Worm (Caenorhabditis elegans) whole organism, L4 larva: ENCODE data around the gene bed-3.
"Not testable (repeated sequence)": the region's sequence is repeated elsewhere in the genome, so short reads cannot be mapped to it uniquely, and the experiment has no call there.

Source experiments
- F26F4.8 ChIP-seq: fragments of 200-800 bp; sonication (Bioruptor generic); conservative IDR thresholded peaks from 2 replicates; pipeline ENCODE4 v1.3.6; 2022; ENCODE audit warnings: missing genetic modification characterization, missing compliant biosample characterization
- F37D6.2 ChIP-seq: sonication (generic microtip); optimal IDR thresholded peaks from 2 replicates; lab custom pipeline; 2016; ENCODE audit warnings: mild to moderate bottlenecking, missing genetic modification characterization, missing compliant biosample characterization
- R02D3.7 ChIP-seq: fragments of 150-350 bp; sonication (generic microtip); optimal IDR thresholded peaks from 3 replicates; lab custom pipeline; 2014; ENCODE audit warnings: missing biosample characterization, missing genetic modification characterization
- T26A8.4 ChIP-seq: fragments of 200-800 bp; sonication (Bioruptor generic); IDR thresholded peaks from 2 replicates; pipeline ENCODE4 v1.3.6; 2022; ENCODE audit warnings: missing genetic modification characterization, missing compliant biosample characterization
- Y75B8A.6 ChIP-seq: fragments of 200-800 bp; sonication (Bioruptor generic); IDR thresholded peaks from 2 replicates; pipeline ENCODE4 v1.3.6; 2022; ENCODE audit warnings: missing genetic modification reagents, missing genetic modification characterization, missing compliant biosample characterization
- aha-1 ChIP-seq: fragments of 150-350 bp; peaks from one replicate; lab custom pipeline; 2014; ENCODE audit warnings: missing biosample characterization, missing genetic modification characterization
- ceh-32 ChIP-seq: sonication (generic microtip); optimal IDR thresholded peaks from 2 replicates; lab custom pipeline; 2016; ENCODE audit warnings: mild to moderate bottlenecking, missing genetic modification characterization, missing compliant biosample characterization; ENCODE audit not compliant: poor library complexity
- ceh-82 ChIP-seq: sonication (generic microtip); optimal IDR thresholded peaks from 2 replicates; lab custom pipeline; 2017; ENCODE audit warnings: missing biosample characterization, missing genetic modification characterization
- ces-1 ChIP-seq: fragments of 150-350 bp; sonication (generic microtip); optimal IDR thresholded peaks from 4 replicates; lab custom pipeline; 2014; ENCODE audit warnings: missing biosample characterization, missing genetic modification reagents, missing genetic modification characterization
- daf-16 ChIP-seq, 3 experiments: sonication (generic microtip); optimal IDR thresholded peaks; 2 replicates each; lab custom pipeline; 2016 to 2017; ENCODE audit warnings: missing genetic modification characterization in 3 of 3, missing genetic modification reagents in 3 of 3, mild to moderate bottlenecking in 2 of 3, missing compliant biosample characterization in 2 of 3, missing biosample characterization in 1 of 3, moderate library complexity in 1 of 3
- dmd-6 ChIP-seq: fragments of 200-800 bp; sonication (Bioruptor generic); IDR thresholded peaks from 2 replicates; pipeline ENCODE4 v1.3.6; 2022; ENCODE audit warnings: missing genetic modification reagents, missing genetic modification characterization, missing compliant biosample characterization
- dve-1 ChIP-seq: sonication (generic microtip); optimal IDR thresholded peaks from 2 replicates; lab custom pipeline; 2017; ENCODE audit warnings: antibody characterized with exemption, mild to moderate bottlenecking, missing genetic modification characterization, missing compliant biosample characterization; ENCODE audit not compliant: insufficient read depth
- egl-27 ChIP-seq: sonication (generic microtip); optimal IDR thresholded peaks from 3 replicates; lab custom pipeline; 2017; ENCODE audit warnings: missing biosample characterization, missing genetic modification reagents, missing genetic modification characterization
- fkh-10 ChIP-seq: fragments of 150-350 bp; optimal IDR thresholded peaks from 2 replicates; lab custom pipeline; 2014; ENCODE audit warnings: missing biosample characterization, missing genetic modification reagents, missing genetic modification characterization
- hlh-11 ChIP-seq: fragments of 200-800 bp; sonication (Bioruptor generic); optimal IDR thresholded peaks from 2 replicates; lab custom pipeline; 2018; ENCODE audit warnings: mild to moderate bottlenecking, missing genetic modification characterization, missing compliant biosample characterization
- jun-1 ChIP-seq: fragments of 150-350 bp; optimal IDR thresholded peaks from 2 replicates; lab custom pipeline; 2014; ENCODE audit warnings: missing biosample characterization, missing genetic modification reagents, missing genetic modification characterization
- lim-7 ChIP-seq: fragments of 200-800 bp; sonication (Bioruptor generic); IDR thresholded peaks from 2 replicates; pipeline ENCODE4 v1.3.6; 2022; ENCODE audit warnings: missing genetic modification characterization, missing compliant biosample characterization
- lin-39 ChIP-seq: fragments of 150-350 bp; optimal IDR thresholded peaks from 2 replicates; lab custom pipeline; 2014; ENCODE audit warnings: missing biosample characterization, missing genetic modification reagents, missing genetic modification characterization
- lir-3 ChIP-seq: sonication (generic microtip); optimal IDR thresholded peaks from 2 replicates; lab custom pipeline; 2016; ENCODE audit warnings: mild to moderate bottlenecking, missing genetic modification characterization, missing compliant biosample characterization
- madf-9 ChIP-seq: fragments of 200-800 bp; sonication (Bioruptor generic); conservative IDR thresholded peaks from 2 replicates; pipeline ENCODE4 v1.3.6; 2022; ENCODE audit warnings: missing genetic modification reagents, missing genetic modification characterization, missing compliant biosample characterization
- mdl-1 ChIP-seq, 2 experiments: fragments of 150-350 bp in 1 of 2; sonication (generic microtip) in 1 of 2; optimal IDR thresholded peaks; 2 replicates each; lab custom pipeline; 2014 to 2017; ENCODE audit warnings: missing biosample characterization in 2 of 2, missing genetic modification characterization in 2 of 2
- mes-2 ChIP-seq: sonication (generic microtip); optimal IDR thresholded peaks from 2 replicates; lab custom pipeline; 2016; ENCODE audit warnings: missing genotype, mild to moderate bottlenecking, missing genetic modification characterization, missing compliant biosample characterization; ENCODE audit not compliant: poor library complexity, severe bottlenecking
- mxl-2 ChIP-seq: fragments of 200-800 bp; sonication (Bioruptor generic); conservative IDR thresholded peaks from 2 replicates; pipeline ENCODE4 v1.3.6; 2022; ENCODE audit warnings: missing genetic modification reagents, missing genetic modification characterization, missing compliant biosample characterization
- mxl-3 ChIP-seq: fragments of 200-800 bp; sonication (Bioruptor generic); optimal IDR thresholded peaks from 2 replicates; lab custom pipeline; 2018; ENCODE audit warnings: mild to moderate bottlenecking, missing genetic modification characterization, missing compliant biosample characterization
- nhr-10 ChIP-seq: fragments of 150-350 bp; optimal IDR thresholded peaks from 2 replicates; lab custom pipeline; 2014; ENCODE audit warnings: missing biosample characterization, missing genetic modification characterization
- nhr-102 ChIP-seq: sonication (generic microtip); optimal IDR thresholded peaks from 2 replicates; lab custom pipeline; 2016; ENCODE audit warnings: mild to moderate bottlenecking, missing genetic modification characterization, moderate library complexity, missing compliant biosample characterization
- nhr-111 ChIP-seq: fragments of 200-800 bp; sonication (Bioruptor generic); optimal IDR thresholded peaks from 2 replicates; lab custom pipeline; 2018; ENCODE audit warnings: mild to moderate bottlenecking, missing genetic modification characterization, missing compliant biosample characterization
- nhr-28 ChIP-seq: fragments of 150-350 bp; optimal IDR thresholded peaks from 2 replicates; lab custom pipeline; 2014; ENCODE audit warnings: missing biosample characterization, missing genetic modification characterization
- nhr-41 ChIP-seq: fragments of 200-800 bp; sonication (Bioruptor generic); IDR thresholded peaks from 2 replicates; pipeline ENCODE4 v1.3.6; 2022; ENCODE audit warnings: missing genetic modification reagents, missing genetic modification characterization, missing compliant biosample characterization
- nhr-42 ChIP-seq: fragments of 200-800 bp; sonication (Bioruptor generic); IDR thresholded peaks from 2 replicates; pipeline ENCODE4 v1.3.6; 2022; ENCODE audit warnings: missing genetic modification characterization, missing compliant biosample characterization
- nhr-48 ChIP-seq: sonication (generic microtip); optimal IDR thresholded peaks from 2 replicates; lab custom pipeline; 2016; ENCODE audit warnings: mild to moderate bottlenecking, missing genetic modification characterization, missing compliant biosample characterization
- php-3 ChIP-seq: fragments of 200-800 bp; sonication (Bioruptor generic); IDR thresholded peaks from 2 replicates; pipeline ENCODE4 v1.3.6; 2022; ENCODE audit warnings: missing genetic modification reagents, missing genetic modification characterization, missing compliant biosample characterization
- spr-3 ChIP-seq: fragments of 200-800 bp; sonication (Bioruptor generic); optimal IDR thresholded peaks from 2 replicates; lab custom pipeline; 2018; ENCODE audit warnings: mild to moderate bottlenecking, missing genetic modification characterization, missing compliant biosample characterization
- tag-97 ChIP-seq: fragments of 200-800 bp; sonication (Bioruptor generic); IDR thresholded peaks from 2 replicates; pipeline ENCODE4 v1.3.6; 2022; ENCODE audit warnings: missing genetic modification characterization, missing compliant biosample characterization
- tra-1 ChIP-seq: fragments of 200-800 bp; sonication (Bioruptor generic); IDR thresholded peaks from 2 replicates; pipeline ENCODE4 v1.3.6; 2022; ENCODE audit warnings: missing genetic modification reagents, missing genetic modification characterization, missing compliant biosample characterization
- zip-11 ChIP-seq: fragments of 200-800 bp; sonication (Bioruptor generic); IDR thresholded peaks from 2 replicates; pipeline ENCODE4 v1.3.6; 2022; ENCODE audit warnings: missing genetic modification characterization, missing compliant biosample characterization
- ztf-11 ChIP-seq: fragments of 150-350 bp; optimal IDR thresholded peaks from 2 replicates; lab custom pipeline; 2014; ENCODE audit warnings: missing biosample characterization, missing genetic modification characterization

bed-3 gene

DNA sequence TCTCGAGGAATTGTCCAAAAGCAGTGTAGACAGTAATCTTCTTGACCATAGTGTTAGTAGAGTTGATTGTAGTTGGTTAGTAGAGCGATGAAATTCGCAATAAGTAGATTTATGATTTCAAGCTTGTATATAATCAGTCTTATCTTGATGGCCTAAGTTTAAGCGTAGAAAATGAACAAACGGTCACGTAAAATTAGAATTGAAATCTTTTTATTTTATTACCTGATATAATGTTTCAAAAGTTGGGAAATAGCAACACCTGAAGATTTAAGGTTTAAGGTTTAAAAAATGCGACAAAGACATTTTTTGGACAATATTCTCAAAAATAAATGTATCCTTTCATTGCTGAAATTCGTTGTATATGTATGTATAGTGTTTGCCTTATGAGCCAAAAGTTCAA, 22.7 kb upstream of the bed-3 start, which contains the start of gene sss-1:
Gene sss-1 (minus strand): TSS at position 101 of the 400 bp plus-strand sequence.
- not testable (repeated sequence) for TF ChIP-seq nhr-102 (tag; lab: Kevin White, UChicago); F26F4.8 (GFP tag; lab: Robert Waterston, UW); egl-27 (tag; lab: Kevin White, UChicago)

DNA sequence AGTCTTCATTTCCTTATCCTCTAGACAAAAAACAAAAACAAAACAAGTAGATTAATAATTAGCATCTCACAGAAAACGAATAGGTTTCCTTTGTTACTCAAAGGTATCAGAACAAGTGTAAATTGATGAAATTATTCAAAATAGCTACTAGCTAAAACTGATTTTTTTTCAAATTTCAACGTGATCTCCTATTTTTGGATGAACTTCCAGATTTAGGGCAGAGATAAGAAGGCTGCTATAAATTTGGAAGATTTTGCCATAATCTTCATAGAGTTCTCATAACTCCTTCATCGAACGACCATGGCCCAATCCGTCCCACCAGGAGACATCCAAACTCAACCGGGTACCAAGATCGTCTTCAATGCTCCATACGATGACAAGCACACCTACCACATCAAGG, 22.0 kb upstream of the bed-3 start, which contains the start of gene msp-77:
Gene msp-77 (plus strand): TSS at position 301 of the 400 bp plus-strand sequence.
- 0 out of 2 replicates have a peak, but pooled peaks have one; percentile 57 for TF ChIP-seq F26F4.8 (GFP tag; lab: Robert Waterston, UW)

DNA sequence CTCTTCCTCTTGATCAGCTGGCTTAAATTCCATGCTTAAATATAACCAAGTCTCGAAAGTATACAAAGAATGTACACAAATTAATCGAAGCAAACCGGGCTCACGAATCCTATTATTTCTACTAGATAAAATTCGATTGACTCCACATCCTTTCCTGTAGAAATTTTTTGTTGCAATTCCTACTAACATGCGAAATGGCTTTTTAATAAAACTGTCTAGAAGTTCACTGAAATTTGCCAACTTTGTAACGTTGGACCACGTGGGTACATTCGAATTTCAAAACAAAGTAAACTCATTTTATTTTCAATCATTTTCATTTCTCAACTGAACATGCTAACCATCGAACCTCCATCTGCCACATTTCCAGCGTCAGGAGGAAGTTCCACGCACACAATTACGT, 21.2 kb upstream of the bed-3 start, which contains the start of gene ssp-32:
Gene ssp-32 (plus strand): TSS at position 301 of the 400 bp plus-strand sequence.
- TF ChIP-seq hlh-11 (tag; lab: Kevin White, UChicago), result no peak
- no peak for TF ChIP-seq zip-11 (GFP tag; lab: Robert Waterston, UW)
- no peak for TF ChIP-seq nhr-10 (tag; lab: Kevin White, UChicago)
- TF ChIP-seq F37D6.2 (tag; lab: Kevin White, UChicago), result no peak
- TF ChIP-seq daf-16 (GFP tag; optimal IDR thresholded peaks at IDR 0.05; lab: Kevin White, UChicago), result no peak
- TF ChIP-seq daf-16 (tag; optimal IDR thresholded peaks at IDR 0.05; lab: Kevin White, UChicago), result no peak
- TF ChIP-seq mxl-2 (GFP tag; lab: Robert Waterston, UW), result no peak

DNA sequence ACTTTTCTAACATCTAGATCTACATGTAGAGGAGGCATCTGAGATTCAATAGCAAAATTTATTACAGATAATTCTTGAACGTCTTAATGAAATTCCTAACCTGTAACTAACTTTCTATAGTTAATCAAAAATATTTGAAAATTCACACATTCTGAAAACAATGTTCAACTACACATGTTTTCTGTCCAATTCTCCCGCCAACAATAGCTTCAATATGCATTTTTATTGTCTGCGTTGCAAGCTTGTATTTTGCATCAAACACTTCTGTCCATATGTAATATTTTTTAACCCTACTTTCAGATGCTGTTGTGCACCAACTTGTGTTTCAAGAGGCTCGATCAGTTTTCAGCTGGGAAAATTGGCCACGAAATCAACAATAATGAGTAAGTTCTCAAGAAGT, 17.6 kb upstream of the bed-3 start, which contains the start of gene tbc-3:
Gene tbc-3 (plus strand): TSS at position 301 of the 400 bp plus-strand sequence.
- TF ChIP-seq aha-1 (tag; lab: Kevin White, UChicago), result peak; percentile 58
- TF ChIP-seq R02D3.7 (tag; lab: Kevin White, UChicago), result no peak
- 0 out of 2 replicates have a peak, but pooled peaks have one; percentile 4 for TF ChIP-seq dmd-6
- no peak for TF ChIP-seq nhr-42 (GFP tag; lab: Robert Waterston, UW)
- TF ChIP-seq nhr-41 (GFP tag; lab: Robert Waterston, UW), result no peak
- no peak for TF ChIP-seq php-3 (GFP tag; lab: Robert Waterston, UW)
- TF ChIP-seq spr-3 (GFP tag; lab: Kevin White, UChicago), result no peak

DNA sequence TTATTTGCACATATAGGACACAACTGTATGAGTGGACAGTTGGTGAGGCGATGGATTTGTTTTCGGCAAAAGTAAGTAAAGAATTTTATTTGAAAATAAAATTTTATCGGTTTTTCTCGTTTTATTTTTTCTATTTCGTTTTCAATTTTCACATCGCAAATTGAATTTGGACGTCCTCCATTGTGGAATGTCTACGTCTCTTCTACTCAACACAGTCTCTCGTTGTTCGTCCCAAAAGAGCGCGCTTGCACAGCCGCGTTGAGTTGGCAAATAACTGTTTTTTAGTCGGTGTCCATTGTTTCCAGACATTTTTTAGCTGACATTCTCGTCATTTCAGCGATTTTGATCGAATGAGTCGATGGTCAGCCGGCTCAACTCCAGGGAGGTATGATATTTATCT, 17.1 kb upstream of the bed-3 start:
- TF ChIP-seq mxl-3 (GFP tag; lab: Kevin White, UChicago) (no peak), dmd-6 (0 out of 2 replicates have a peak, but pooled peaks have one; percentile 5), ceh-82 (tag; lab: Kevin White, UChicago) (no peak), ces-1 (GFP tag; lab: Kevin White, UChicago) (peak; percentile 61), mes-2 (tag; lab: Kevin White, UChicago) (peak; percentile 65), fkh-10 (GFP tag; lab: Kevin White, UChicago) (peak; percentile 25), ceh-32 (tag; lab: Kevin White, UChicago) (no peak)
- TF ChIP-seq, all 104 proteins: peak for 4

DNA sequence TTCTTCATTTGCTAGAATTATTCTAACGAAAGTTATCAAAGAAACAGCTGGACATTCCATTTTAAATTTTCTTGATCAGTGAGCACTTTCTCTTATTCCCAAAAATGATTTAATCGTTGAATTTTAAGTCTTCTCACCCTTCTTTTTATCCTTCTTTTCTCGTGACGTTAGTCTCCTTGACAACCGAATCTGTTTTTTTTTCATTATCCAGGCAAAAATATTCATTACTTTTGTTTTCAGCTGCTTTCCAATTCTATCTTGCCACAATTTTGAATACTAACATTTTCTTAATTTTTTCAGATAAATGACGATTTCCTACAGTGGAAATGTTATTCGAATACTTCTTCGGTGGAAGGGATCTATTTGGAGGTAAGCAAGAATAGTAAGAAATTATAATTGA, 12.7 kb upstream of the bed-3 start, which contains the start of gene best-13:
Gene best-13 (plus strand): TSS at position 301 of the 400 bp plus-strand sequence.
- TF ChIP-seq lin-39 (tag; lab: Kevin White, UChicago), result no peak
- TF ChIP-seq ceh-32 (tag; lab: Kevin White, UChicago), result no peak
- no peak for TF ChIP-seq hlh-11 (tag; lab: Kevin White, UChicago)
- no peak for TF ChIP-seq madf-9 (GFP tag; lab: Robert Waterston, UW)
- no peak for TF ChIP-seq dve-1 (tag; lab: Kevin White, UChicago)

DNA sequence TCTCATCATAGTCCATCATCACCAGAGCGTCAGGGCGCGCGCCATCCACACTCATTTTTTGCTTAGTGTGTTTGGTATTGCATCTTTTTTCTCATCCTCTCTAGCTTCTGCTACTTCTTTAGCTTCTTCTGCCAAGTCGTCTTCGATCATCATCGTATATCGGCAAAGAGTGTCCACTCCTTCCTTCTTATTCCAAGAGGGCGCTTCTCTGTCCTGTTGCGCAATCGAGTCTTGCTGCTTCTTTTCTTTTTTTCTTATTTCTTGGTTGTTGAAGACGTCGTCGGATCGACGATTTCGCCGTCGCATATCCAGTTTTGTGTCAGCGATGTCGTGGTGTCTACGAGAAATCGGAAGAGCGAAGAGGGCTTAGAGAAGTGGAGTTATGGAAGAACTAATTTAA, 3.3 kb upstream of the bed-3 start:
- no peak for TF ChIP-seq lim-7 (GFP tag; lab: Robert Waterston, UW)
- TF ChIP-seq lir-3 (tag; lab: Kevin White, UChicago), result no peak
- TF ChIP-seq mdl-1 (tag; optimal IDR thresholded peaks at IDR 0.05; lab: Kevin White, UChicago), result peak in 1 of 2 experiments; percentile 12
- TF ChIP-seq ztf-11, result no peak
- no peak for TF ChIP-seq tra-1 (GFP tag; lab: Robert Waterston, UW)
- no peak for TF ChIP-seq F26F4.8 (GFP tag; lab: Robert Waterston, UW)
- TF ChIP-seq tag-97, result no peak
- TF ChIP-seq Y75B8A.6, result no peak
- TF ChIP-seq nhr-28 (tag; lab: Kevin White, UChicago), result no peak
- no peak for TF ChIP-seq jun-1 (tag; lab: Kevin White, UChicago)
- no peak for TF ChIP-seq nhr-111 (GFP tag; lab: Kevin White, UChicago)
- TF ChIP-seq hlh-11 (tag; lab: Kevin White, UChicago), result peak; percentile 58
- TF ChIP-seq T26A8.4, result 0 out of 2 replicates have a peak, but pooled peaks have one; percentile 35
- TF ChIP-seq spr-3 (GFP tag; lab: Kevin White, UChicago), result no peak
- no peak for TF ChIP-seq lin-39 (tag; lab: Kevin White, UChicago)
- TF ChIP-seq nhr-48 (tag; lab: Kevin White, UChicago), result peak; percentile 19
- TF ChIP-seq mxl-3 (GFP tag; lab: Kevin White, UChicago), result peak; percentile 54
